Fruit fly (Drosophila melanogaster): ENCODE data around the gene zye.
A peak's percentile ranks its signal among the peaks of the same experiment; 100 is the strongest.

The zye gene

DNA sequence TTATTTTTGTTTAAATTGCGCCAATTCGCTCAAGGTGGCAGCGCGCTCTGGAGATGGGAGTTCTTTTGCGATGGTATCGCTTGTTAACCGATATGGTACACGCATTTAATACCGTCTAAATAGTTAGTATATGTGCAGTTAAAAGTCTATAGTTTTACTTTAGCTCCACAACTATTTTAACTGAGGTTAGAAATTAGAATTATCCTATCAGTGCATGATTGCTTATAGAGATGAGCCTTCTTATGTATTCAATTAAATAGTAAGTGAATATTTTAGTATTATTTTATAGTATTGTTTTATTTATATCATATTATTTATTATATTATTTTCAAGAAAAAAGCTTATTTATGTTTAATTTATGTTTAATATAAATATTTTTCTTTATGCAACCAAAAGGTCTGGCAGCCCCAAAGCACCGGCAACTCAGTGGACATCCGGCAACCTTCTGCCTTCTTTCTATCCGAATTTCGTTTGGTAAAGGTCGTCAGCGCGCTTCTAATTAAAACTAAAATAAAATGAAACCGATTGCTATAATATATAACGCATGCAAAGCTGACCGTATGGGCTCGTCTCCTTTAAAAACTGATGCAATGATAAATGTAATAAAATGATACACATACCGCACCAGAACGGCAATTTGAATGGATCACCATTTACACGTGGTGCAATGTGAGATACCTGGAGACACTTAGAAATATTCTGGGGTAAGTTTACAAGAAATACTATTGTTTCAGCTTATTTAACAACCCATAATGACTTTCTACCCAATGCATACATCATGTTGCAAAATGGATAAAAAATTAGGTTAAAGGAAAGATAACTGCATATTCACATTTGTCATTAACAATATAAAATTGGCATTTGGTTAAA lies 39.6 kb downstream of the zye start, which contains the start of gene CG5199:
Gene CG5199, minus strand, starts transcription at position 52 of the 870 bp plus-strand sequence.
- TF ChIP-seq CG10348 (GFP tag; IDR thresholded peaks at IDR 0.05) (no peak), CG13204 (GFP tag; optimal IDR thresholded peaks at IDR 0.05) (no peak), Pif1A (GFP tag; optimal IDR thresholded peaks at IDR 0.05) (no peak), CG34367 (tag; optimal IDR thresholded peaks at IDR 0.05) (no peak), D1 (tag; optimal IDR thresholded peaks at IDR 0.05) (no peak), CG12605 (GFP tag; IDR thresholded peaks at IDR 0.05) (no peak), CG14655 (GFP tag; optimal IDR thresholded peaks at IDR 0.05) (peak; percentile 47), fd96Ca (GFP tag; IDR thresholded peaks at IDR 0.05) (no peak), CG9948 (tag; optimal IDR thresholded peaks at IDR 0.05) (peak; percentile 43), CG15710 (tag; optimal IDR thresholded peaks at IDR 0.05) (peak; percentile 59), CG32121 (GFP tag; IDR thresholded peaks at IDR 0.05) (peak; percentile 29; the same call in 1 of the 2 replicates), Pif1B (GFP tag; optimal IDR thresholded peaks at IDR 0.05) (peak; percentile 14), gl (tag; optimal IDR thresholded peaks at IDR 0.05) (no peak), Snoo (tag; optimal IDR thresholded peaks at IDR 0.05) (peak; percentile 53), Ets98B (GFP tag; IDR thresholded peaks at IDR 0.05) (no peak), CG8159 (tag; optimal IDR thresholded peaks at IDR 0.05) (peak; percentile 64), CG4496 (GFP tag; IDR thresholded peaks at IDR 0.05) (0 out of 3 replicates have a peak, but pooled peaks have one; percentile 35), rn (GFP tag; IDR thresholded peaks at IDR 0.05) (no peak), EcR (GFP tag; optimal IDR thresholded peaks at IDR 0.05) (no peak), CG8301 (tag; optimal IDR thresholded peaks at IDR 0.05) (no peak), CG17806 (tag; optimal IDR thresholded peaks at IDR 0.05) (no peak)

DNA sequence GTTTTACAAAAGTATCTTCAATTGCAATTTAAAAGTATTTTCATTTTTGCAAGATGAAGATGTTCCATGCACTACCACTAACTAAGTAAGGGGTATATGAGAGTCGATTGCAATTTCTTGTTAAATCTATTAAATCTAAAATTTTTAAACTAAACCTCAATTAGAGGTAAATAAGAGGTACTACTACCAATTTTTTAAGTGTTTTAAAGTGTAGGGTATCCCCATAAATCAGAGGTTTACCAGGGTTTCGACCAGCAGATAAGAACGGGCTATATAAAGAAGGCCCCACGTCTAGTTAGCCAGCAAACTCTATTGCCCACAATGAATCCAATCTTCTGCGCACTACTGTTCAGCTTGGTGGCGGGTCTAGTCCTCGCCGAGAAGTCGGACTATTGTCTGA lies 47.0 kb downstream of the zye start, which contains the start of gene mag:
Gene mag, plus strand, starts transcription at position 301 of the 400 bp plus-strand sequence.
- no peak for TF ChIP-seq CG9948 (tag; optimal IDR thresholded peaks at IDR 0.05)
- TF ChIP-seq CG32121 (GFP tag; IDR thresholded peaks at IDR 0.05) = no peak
- TF ChIP-seq D1 (tag; optimal IDR thresholded peaks at IDR 0.05) = no peak
- TF ChIP-seq Snoo (tag; optimal IDR thresholded peaks at IDR 0.05) = no peak
- TF ChIP-seq CG17806 (tag; optimal IDR thresholded peaks at IDR 0.05) = no peak
- TF ChIP-seq CG14655 (GFP tag; optimal IDR thresholded peaks at IDR 0.05) = no peak
- TF ChIP-seq rn (GFP tag; IDR thresholded peaks at IDR 0.05) = no peak
- TF ChIP-seq CG8301 (tag; optimal IDR thresholded peaks at IDR 0.05) = no peak
- no peak for TF ChIP-seq gl (tag; optimal IDR thresholded peaks at IDR 0.05)
- no peak for TF ChIP-seq CG4496 (GFP tag; IDR thresholded peaks at IDR 0.05)
- TF ChIP-seq CG15710 (tag; optimal IDR thresholded peaks at IDR 0.05) = no peak
- TF ChIP-seq CG13204 (GFP tag; optimal IDR thresholded peaks at IDR 0.05) = no peak
- no peak for TF ChIP-seq fd96Ca (GFP tag; IDR thresholded peaks at IDR 0.05)
- TF ChIP-seq Ets98B (GFP tag; IDR thresholded peaks at IDR 0.05) = no peak
- no peak for TF ChIP-seq CG10348 (GFP tag; IDR thresholded peaks at IDR 0.05)
- TF ChIP-seq Pif1A (GFP tag; optimal IDR thresholded peaks at IDR 0.05) = no peak
- no peak for TF ChIP-seq CG8159 (tag; optimal IDR thresholded peaks at IDR 0.05)
- TF ChIP-seq EcR (GFP tag; optimal IDR thresholded peaks at IDR 0.05) = no peak
- no peak for TF ChIP-seq CG12605 (GFP tag; IDR thresholded peaks at IDR 0.05)

DNA sequence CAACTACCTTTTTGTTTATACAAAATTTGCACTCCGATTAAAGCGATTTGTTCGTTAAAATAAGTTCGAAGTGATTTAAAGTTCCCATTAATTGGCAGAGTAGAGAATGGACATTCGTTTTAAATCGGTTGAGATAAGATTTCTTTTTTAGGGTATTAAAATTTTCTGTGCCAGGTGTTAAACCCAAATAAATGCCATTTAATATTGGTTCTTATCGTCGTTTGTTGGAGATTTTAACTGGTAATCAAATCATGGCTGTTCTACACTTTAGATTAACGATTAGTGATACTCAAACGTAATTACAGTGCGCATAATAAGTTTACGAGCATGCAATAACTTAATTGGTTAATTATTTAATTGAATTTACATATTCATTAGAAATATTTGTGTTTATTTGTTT lies 49.0 kb downstream of the zye start:
- TF ChIP-seq Pif1B (GFP tag; optimal IDR thresholded peaks at IDR 0.05) (no peak), CG13204 (GFP tag; optimal IDR thresholded peaks at IDR 0.05) (no peak), CG9948 (tag; optimal IDR thresholded peaks at IDR 0.05) (no peak), D1 (tag; optimal IDR thresholded peaks at IDR 0.05) (no peak), Ets98B (GFP tag; IDR thresholded peaks at IDR 0.05) (no peak), CG8301 (tag; optimal IDR thresholded peaks at IDR 0.05) (no peak), CG15710 (tag; optimal IDR thresholded peaks at IDR 0.05) (no peak), CG10348 (GFP tag; IDR thresholded peaks at IDR 0.05) (no peak), CG4496 (GFP tag; IDR thresholded peaks at IDR 0.05) (no peak), CG17806 (tag; optimal IDR thresholded peaks at IDR 0.05) (no peak), EcR (GFP tag; optimal IDR thresholded peaks at IDR 0.05) (no peak), Snoo (tag; optimal IDR thresholded peaks at IDR 0.05) (no peak), CG12605 (GFP tag; IDR thresholded peaks at IDR 0.05) (no peak), fd96Ca (GFP tag; IDR thresholded peaks at IDR 0.05) (no peak), CG34367 (tag; optimal IDR thresholded peaks at IDR 0.05) (no peak), gl (tag; optimal IDR thresholded peaks at IDR 0.05) (no peak), CG32121 (GFP tag; IDR thresholded peaks at IDR 0.05) (no peak), Pif1A (GFP tag; optimal IDR thresholded peaks at IDR 0.05) (no peak), CG8159 (tag; optimal IDR thresholded peaks at IDR 0.05) (no peak)

DNA sequence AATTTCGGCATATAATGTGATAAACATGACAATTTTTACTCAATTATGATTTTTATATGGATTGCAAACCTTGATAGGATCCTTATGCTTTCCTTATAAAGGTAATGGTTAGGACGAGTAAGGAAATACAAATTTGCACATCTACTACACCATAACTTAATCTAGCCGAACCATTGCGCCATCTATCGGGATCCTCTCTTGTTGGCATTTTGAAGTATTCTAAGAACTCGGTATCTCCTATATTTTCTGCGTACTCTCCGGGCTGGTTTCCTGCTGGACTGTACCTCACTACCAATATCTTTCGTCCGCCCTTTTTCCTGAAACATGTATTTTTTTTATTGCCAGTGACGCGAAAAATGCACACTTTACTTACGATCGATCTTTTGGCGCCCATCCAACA lies 51.3 kb downstream of the zye start, which contains the start of gene atk:
Gene atk, minus strand, starts transcription at position 186 of the 400 bp plus-strand sequence.
- TF ChIP-seq CG15710 (tag; optimal IDR thresholded peaks at IDR 0.05) = no peak
- TF ChIP-seq Pif1B (GFP tag; optimal IDR thresholded peaks at IDR 0.05) = no peak
- no peak for TF ChIP-seq EcR (GFP tag; optimal IDR thresholded peaks at IDR 0.05)
- TF ChIP-seq CG10348 (GFP tag; IDR thresholded peaks at IDR 0.05) = no peak
- TF ChIP-seq CG17806 (tag; optimal IDR thresholded peaks at IDR 0.05) = no peak
- no peak for TF ChIP-seq CG12605 (GFP tag; IDR thresholded peaks at IDR 0.05)
- no peak for TF ChIP-seq Snoo (tag; optimal IDR thresholded peaks at IDR 0.05)
- no peak for TF ChIP-seq CG13204 (GFP tag; optimal IDR thresholded peaks at IDR 0.05)
- no peak for TF ChIP-seq CG9948 (tag; optimal IDR thresholded peaks at IDR 0.05)
- TF ChIP-seq CG8159 (tag; optimal IDR thresholded peaks at IDR 0.05) = no peak
- TF ChIP-seq gl (tag; optimal IDR thresholded peaks at IDR 0.05) = no peak
- TF ChIP-seq Pif1A (GFP tag; optimal IDR thresholded peaks at IDR 0.05) = no peak
- TF ChIP-seq Ets98B (GFP tag; IDR thresholded peaks at IDR 0.05) = no peak
- no peak for TF ChIP-seq CG4496 (GFP tag; IDR thresholded peaks at IDR 0.05)
- no peak for TF ChIP-seq CG34367 (tag; optimal IDR thresholded peaks at IDR 0.05)
- no peak for TF ChIP-seq CG8301 (tag; optimal IDR thresholded peaks at IDR 0.05)

DNA sequence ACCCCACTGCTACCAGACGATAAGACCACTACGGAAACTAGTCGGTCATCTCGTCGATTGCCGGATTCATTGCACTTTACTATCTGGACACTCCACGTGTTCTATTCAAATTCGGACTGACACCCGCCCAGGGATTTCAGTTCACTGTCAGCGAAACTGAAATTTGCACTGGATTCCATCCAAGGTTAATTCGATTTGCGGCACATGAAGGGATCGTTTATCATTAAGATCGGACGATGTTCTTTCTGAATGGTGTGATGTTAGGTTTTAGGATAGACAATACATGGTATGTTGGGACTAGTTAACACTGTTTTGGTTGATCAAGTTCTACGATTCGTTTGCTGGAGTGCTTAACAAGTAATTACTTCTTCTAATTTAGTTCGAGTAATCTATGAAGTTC lies 52.5 kb downstream of the zye start, which contains the start of gene CG42764:
Gene CG42764, minus strand, starts transcription at position 101 of the 400 bp plus-strand sequence.
- TF ChIP-seq CG14655 (GFP tag; optimal IDR thresholded peaks at IDR 0.05) (no peak), CG12605 (GFP tag; IDR thresholded peaks at IDR 0.05) (no peak), rn (GFP tag; IDR thresholded peaks at IDR 0.05) (no peak), CG10348 (GFP tag; IDR thresholded peaks at IDR 0.05) (no peak), D1 (tag; optimal IDR thresholded peaks at IDR 0.05) (no peak), Snoo (tag; optimal IDR thresholded peaks at IDR 0.05) (no peak)
